Worm (Caenorhabditis elegans) whole organism, late embryonic: ENCODE data around the gene T23F6.2.

Experiments
- C08G9.2 ChIP-seq: sonication (generic microtip); optimal IDR thresholded peaks from 2 replicates; lab custom pipeline; 2016; ENCODE audit warnings: mild to moderate bottlenecking, missing genetic modification characterization, moderate library complexity, missing compliant biosample characterization
- K02D7.2 ChIP-seq: sonication (generic microtip); optimal IDR thresholded peaks from 2 replicates; lab custom pipeline; 2017; ENCODE audit warnings: mild to moderate bottlenecking, missing genetic modification characterization, missing compliant biosample characterization
- K09A11.1 ChIP-seq: sonication (generic microtip); optimal IDR thresholded peaks from 2 replicates; lab custom pipeline; 2017; ENCODE audit warnings: antibody characterized with exemption, mild to moderate bottlenecking, missing genetic modification characterization, missing compliant biosample characterization; ENCODE audit not compliant: insufficient read depth
- Y22D7AL.16 ChIP-seq: sonication (generic microtip); optimal IDR thresholded peaks from 2 replicates; lab custom pipeline; 2016; ENCODE audit warnings: missing genetic modification characterization, missing compliant biosample characterization
- ahr-1 ChIP-seq: sonication (generic microtip); optimal IDR thresholded peaks from 2 replicates; lab custom pipeline; 2016; ENCODE audit warnings: missing genetic modification characterization, missing compliant biosample characterization
- ceh-19 ChIP-seq: fragments of 200-800 bp; sonication (Bioruptor generic); optimal IDR thresholded peaks from 2 replicates; lab custom pipeline; 2018; ENCODE audit warnings: mild to moderate bottlenecking, missing genetic modification characterization, missing compliant biosample characterization
- ceh-2 ChIP-seq: sonication (generic microtip); optimal IDR thresholded peaks from 2 replicates; lab custom pipeline; 2016; ENCODE audit warnings: missing genotype, missing genetic modification characterization, missing compliant biosample characterization
- ceh-24 ChIP-seq: sonication (generic microtip); optimal IDR thresholded peaks from 2 replicates; lab custom pipeline; 2016; ENCODE audit warnings: mild to moderate bottlenecking, missing genetic modification characterization, missing compliant biosample characterization
- ceh-30 ChIP-seq: fragments of 150-350 bp; optimal IDR thresholded peaks from 2 replicates; lab custom pipeline; 2014; ENCODE audit warnings: missing biosample characterization, missing genetic modification characterization
- ceh-31 ChIP-seq: sonication (generic microtip); optimal IDR thresholded peaks from 2 replicates; lab custom pipeline; 2016; ENCODE audit warnings: missing genetic modification characterization, missing compliant biosample characterization
- ceh-45 ChIP-seq: fragments of 200-800 bp; sonication (Bioruptor generic); IDR thresholded peaks from 2 replicates; pipeline ENCODE4 v1.3.6; 2022; ENCODE audit warnings: missing genetic modification reagents, missing genetic modification characterization, missing compliant biosample characterization
- ceh-6 ChIP-seq: fragments of 200-800 bp; sonication (Bioruptor generic); optimal IDR thresholded peaks from 2 replicates; lab custom pipeline; 2018; ENCODE audit warnings: mild to moderate bottlenecking, missing genetic modification characterization, missing compliant biosample characterization
- ceh-9 ChIP-seq: sonication (generic microtip); optimal IDR thresholded peaks from 2 replicates; lab custom pipeline; 2016; ENCODE audit warnings: mild to moderate bottlenecking, missing genetic modification characterization, inconsistent platforms, missing compliant biosample characterization
- dve-1 ChIP-seq: sonication (generic microtip); optimal IDR thresholded peaks from 2 replicates; lab custom pipeline; 2017; ENCODE audit warnings: antibody characterized with exemption, mild to moderate bottlenecking, missing genetic modification characterization, missing compliant biosample characterization
- elt-2 ChIP-seq: sonication (generic microtip); optimal IDR thresholded peaks from 2 replicates; lab custom pipeline; 2016; ENCODE audit warnings: missing genetic modification reagents, missing genetic modification characterization, missing compliant biosample characterization
- ets-4 ChIP-seq: sonication (generic microtip); optimal IDR thresholded peaks from 2 replicates; lab custom pipeline; 2016; ENCODE audit warnings: missing genetic modification characterization, missing compliant biosample characterization
- eyg-1 ChIP-seq: sonication (generic microtip); optimal IDR thresholded peaks from 2 replicates; lab custom pipeline; 2016; ENCODE audit warnings: missing genotype, missing genetic modification characterization, missing compliant biosample characterization
- fax-1 ChIP-seq: sonication (generic microtip); optimal IDR thresholded peaks from 2 replicates; lab custom pipeline; 2016; ENCODE audit warnings: missing genotype, missing genetic modification characterization, missing compliant biosample characterization
- hlh-13 ChIP-seq: fragments of 200-800 bp; sonication (Bioruptor generic); optimal IDR thresholded peaks from 2 replicates; lab custom pipeline; 2018; ENCODE audit warnings: mild to moderate bottlenecking, missing genetic modification characterization, missing compliant biosample characterization
- hlh-30 ChIP-seq: sonication (generic microtip); optimal IDR thresholded peaks from 2 replicates; lab custom pipeline; 2017; ENCODE audit warnings: antibody characterized with exemption, missing genetic modification characterization, missing compliant biosample characterization; ENCODE audit not compliant: insufficient read depth
- hlh-6 ChIP-seq: sonication (generic microtip); optimal IDR thresholded peaks from 2 replicates; lab custom pipeline; 2016; ENCODE audit warnings: missing genotype, missing genetic modification characterization, missing compliant biosample characterization
- hlh-8 ChIP-seq: sonication (generic microtip); optimal IDR thresholded peaks from 2 replicates; lab custom pipeline; 2016; ENCODE audit warnings: missing genotype, missing genetic modification characterization, missing compliant biosample characterization
- lin-11 ChIP-seq: fragments of 200-800 bp; sonication (Bioruptor generic); optimal IDR thresholded peaks from 2 replicates; lab custom pipeline; 2018; ENCODE audit warnings: mild to moderate bottlenecking, missing genetic modification characterization, missing compliant biosample characterization
- mec-3 ChIP-seq: sonication (generic microtip); optimal IDR thresholded peaks from 2 replicates; lab custom pipeline; 2016; ENCODE audit warnings: borderline replicate concordance, missing genetic modification characterization, missing compliant biosample characterization
- nfya-1 ChIP-seq: sonication (generic microtip); optimal IDR thresholded peaks from 2 replicates; lab custom pipeline; 2017; ENCODE audit warnings: missing genetic modification characterization, mild to moderate bottlenecking, missing compliant biosample characterization, antibody characterized with exemption, moderate library complexity
- nhr-11 ChIP-seq: fragments of 150-350 bp; optimal IDR thresholded peaks from 2 replicates; lab custom pipeline; 2014; ENCODE audit warnings: missing biosample characterization, missing genetic modification characterization
- npax-4 ChIP-seq: sonication (generic microtip); optimal IDR thresholded peaks from 2 replicates; lab custom pipeline; 2016; ENCODE audit warnings: missing genetic modification characterization, missing compliant biosample characterization
- pat-9 ChIP-seq: fragments of 200-800 bp; sonication (Bioruptor generic); optimal IDR thresholded peaks from 2 replicates; lab custom pipeline; 2018; ENCODE audit warnings: mild to moderate bottlenecking, missing genetic modification characterization, moderate library complexity, missing compliant biosample characterization
- pax-1 ChIP-seq: fragments of 150-350 bp; optimal IDR thresholded peaks from 2 replicates; lab custom pipeline; 2014; ENCODE audit warnings: missing biosample characterization, missing genetic modification characterization
- pha-2 ChIP-seq: sonication (generic microtip); optimal IDR thresholded peaks from 2 replicates; lab custom pipeline; 2017; ENCODE audit warnings: mild to moderate bottlenecking, missing genetic modification characterization, missing compliant biosample characterization
- pha-4 ChIP-seq: fragments of 150-350 bp; optimal IDR thresholded peaks from 2 replicates; lab custom pipeline; 2018; ENCODE audit warnings: missing biosample characterization, missing genetic modification reagents, missing genetic modification characterization
- rnt-1 ChIP-seq: sonication (generic microtip); optimal IDR thresholded peaks from 2 replicates; lab custom pipeline; 2016; ENCODE audit warnings: missing genetic modification characterization, missing compliant biosample characterization
- sdc-2 ChIP-seq: sonication (generic microtip); optimal IDR thresholded peaks from 2 replicates; lab custom pipeline; 2016; ENCODE audit warnings: missing genotype, missing genetic modification characterization, missing compliant biosample characterization
- sox-2 ChIP-seq: fragments of 200-800 bp; sonication (Bioruptor generic); IDR thresholded peaks from 2 replicates; pipeline ENCODE4 v1.3.6; 2022; ENCODE audit warnings: missing genetic modification reagents, missing genetic modification characterization, missing compliant biosample characterization
- sox-4 ChIP-seq: sonication (generic microtip); optimal IDR thresholded peaks from 2 replicates; lab custom pipeline; 2017; ENCODE audit warnings: mild to moderate bottlenecking, missing genetic modification characterization, inconsistent platforms, missing compliant biosample characterization
- tbx-2 ChIP-seq: sonication (generic microtip); optimal IDR thresholded peaks from 2 replicates; lab custom pipeline; 2016; ENCODE audit warnings: missing genetic modification characterization, missing compliant biosample characterization
- unc-3 ChIP-seq, 2 experiments: fragments of 200-800 bp in 1 of 2; sonication (Bioruptor generic) in 1 of 2; sonication (generic microtip) in 1 of 2; conservative IDR thresholded peaks in 1 of 2; optimal IDR thresholded peaks in 1 of 2; 2 replicates each; pipeline versions ENCODE4 v1.3.6 to Lab custom; 2016 to 2022; ENCODE audit warnings: missing compliant biosample characterization in 2 of 2, missing genetic modification characterization in 2 of 2, missing genetic modification reagents in 1 of 2
- unc-42 ChIP-seq: sonication (generic microtip); optimal IDR thresholded peaks from 2 replicates; lab custom pipeline; 2016; ENCODE audit warnings: missing genotype, missing genetic modification characterization, missing compliant biosample characterization
- unc-55 ChIP-seq: sonication (generic microtip); optimal IDR thresholded peaks from 2 replicates; lab custom pipeline; 2017; ENCODE audit warnings: missing biosample characterization, missing genetic modification reagents, missing genetic modification characterization

The T23F6.2 gene

DNA sequence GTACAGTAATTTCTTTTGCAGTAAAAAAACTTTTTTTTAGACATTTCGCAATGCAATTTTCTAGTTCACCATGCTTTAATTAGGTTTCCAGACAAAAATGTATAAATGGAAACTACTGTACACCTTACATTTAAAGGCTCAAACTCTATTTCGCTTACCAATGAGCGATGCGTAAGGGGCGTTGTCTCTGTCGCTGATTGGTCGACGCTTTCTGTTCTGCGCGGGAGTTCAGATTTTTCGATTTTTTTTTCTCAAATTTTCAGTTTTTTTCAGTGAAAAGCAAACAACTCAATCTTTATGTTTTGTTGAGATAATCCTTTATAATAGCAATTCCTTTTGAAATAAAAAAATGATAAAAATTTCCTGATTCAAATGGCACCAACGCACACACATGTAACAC is 33.0 kb downstream of the T23F6.2 start:
- TF ChIP-seq rnt-1 (tag; lab: Kevin White, UChicago) (no peak), nfya-1 (tag; lab: Kevin White, UChicago) (peak; percentile 60)
- TF ChIP-seq, all 69 proteins: peak for 1

- TF ChIP-seq nfya-1 (tag; lab: Kevin White, UChicago) (peak; percentile 69), eyg-1 (tag; lab: Kevin White, UChicago) (no peak)
These were observed 34.5 kb downstream of the T23F6.2 start for ce11 chrIV:12755641-12756040.

DNA sequence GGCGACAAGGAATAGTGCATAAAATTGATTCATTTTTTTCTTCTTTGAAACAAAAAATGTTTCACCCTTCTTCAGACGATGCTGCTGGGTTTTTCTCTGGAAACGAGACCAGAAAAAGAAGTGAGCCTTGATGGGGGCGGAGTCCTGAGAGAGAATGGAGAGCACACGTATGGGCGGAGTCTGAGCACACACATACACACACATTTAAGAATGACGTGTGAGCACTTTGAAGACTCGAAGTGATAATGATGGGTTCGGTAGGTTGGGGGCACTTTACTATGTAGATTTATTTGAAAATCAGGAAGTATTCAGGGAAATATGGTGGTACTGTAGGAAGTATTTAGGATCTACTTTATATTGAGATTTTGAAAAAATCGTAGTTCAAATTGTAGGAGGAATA is 36.3 kb downstream of the T23F6.2 start, which contains the start of gene flp-9:
Gene flp-9 (minus strand): TSS at position 101 of the 400 bp plus-strand sequence.
- no peak for TF ChIP-seq dve-1
- TF ChIP-seq ets-4 (tag; lab: Kevin White, UChicago), result no peak
- no peak for TF ChIP-seq ahr-1
- TF ChIP-seq fax-1 (tag; lab: Kevin White, UChicago), result no peak
- TF ChIP-seq unc-3 (GFP tag; conservative IDR thresholded peaks at IDR 0.05; lab: Robert Waterston, UW), result no peak
- TF ChIP-seq unc-3 (tag; optimal IDR thresholded peaks at IDR 0.05; lab: Kevin White, UChicago), result no peak
- TF ChIP-seq ceh-24 (tag; lab: Kevin White, UChicago), result no peak
- TF ChIP-seq mec-3, result no peak
- no peak for TF ChIP-seq nhr-11 (tag; lab: Kevin White, UChicago)
- TF ChIP-seq, all 69 proteins: peak for 0

- no peak for TF ChIP-seq ceh-30 (tag; lab: Kevin White, UChicago)
- TF ChIP-seq K02D7.2 (tag; lab: Kevin White, UChicago), result no peak
- TF ChIP-seq unc-42 (tag; lab: Kevin White, UChicago), result peak; percentile 90
These were observed 41.6 kb downstream of the T23F6.2 start for ce11 chrIV:12762782-12763181.

- TF ChIP-seq elt-2 (tag; lab: Kevin White, UChicago), result peak; percentile 86
- TF ChIP-seq mec-3, result no peak
- no peak for TF ChIP-seq hlh-6 (tag; lab: Kevin White, UChicago)
- TF ChIP-seq pax-1 (tag; lab: Kevin White, UChicago), result no peak
These were observed 43.9 kb downstream of the T23F6.2 start, which contains the start of gene ZK897.10 for ce11 chrIV:12765067-12765466. Gene ZK897.10, plus strand, starts transcription at chrIV:12765351.

DNA sequence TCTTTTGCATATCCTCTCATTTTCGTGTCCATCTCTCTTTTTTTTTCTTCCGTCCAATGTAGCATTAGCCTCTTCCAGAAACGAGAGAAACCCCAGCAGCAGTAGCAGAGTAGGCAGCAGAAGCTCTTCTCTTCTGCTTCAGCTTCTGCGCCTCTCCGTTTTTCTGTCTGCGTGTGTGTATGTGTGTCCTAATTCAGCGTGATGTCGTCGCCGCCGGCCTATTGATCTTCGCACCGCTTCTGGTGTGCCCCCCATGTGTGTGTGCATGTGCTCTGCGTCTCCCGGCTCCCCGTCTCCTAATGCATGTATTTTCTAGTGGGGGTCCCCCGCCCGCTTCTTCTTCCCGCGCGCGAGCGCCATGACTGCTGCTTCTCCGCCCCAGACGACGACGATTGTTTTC is 50.3 kb downstream of the T23F6.2 start:
- TF ChIP-seq sdc-2 (tag; lab: Kevin White, UChicago), result no peak
- no peak for TF ChIP-seq K09A11.1
- no peak for TF ChIP-seq pha-4
- TF ChIP-seq nfya-1 (tag; lab: Kevin White, UChicago), result peak; percentile 44
- TF ChIP-seq unc-3 (GFP tag; conservative IDR thresholded peaks at IDR 0.05; lab: Robert Waterston, UW), result no peak; the same call in 1 of the 2 replicates
- TF ChIP-seq unc-3 (tag; optimal IDR thresholded peaks at IDR 0.05; lab: Kevin White, UChicago), result peak; percentile 11
- TF ChIP-seq hlh-8, result no peak
- TF ChIP-seq Y22D7AL.16 (tag; lab: Kevin White, UChicago), result no peak
- TF ChIP-seq unc-55, result no peak
- no peak for TF ChIP-seq hlh-13
- no peak for TF ChIP-seq ceh-24 (tag; lab: Kevin White, UChicago)
- peak; percentile 11 for TF ChIP-seq mec-3
- peak; percentile 67 for TF ChIP-seq fax-1 (tag; lab: Kevin White, UChicago)
- no peak for TF ChIP-seq ahr-1
- no peak for TF ChIP-seq lin-11 (tag; lab: Kevin White, UChicago)
- peak; percentile 65 for TF ChIP-seq tbx-2 (tag; lab: Kevin White, UChicago)
- 0 out of 2 replicates have a peak, but pooled peaks have one; percentile 8 for TF ChIP-seq ceh-45
- no peak for TF ChIP-seq ets-4 (tag; lab: Kevin White, UChicago)
- peak; percentile 50 for TF ChIP-seq C08G9.2
- no peak for TF ChIP-seq pat-9 (tag; lab: Kevin White, UChicago)
- TF ChIP-seq ceh-9 (tag; lab: Kevin White, UChicago), result no peak
- TF ChIP-seq npax-4 (tag; lab: Kevin White, UChicago), result no peak
- no peak for TF ChIP-seq dve-1
- no peak for TF ChIP-seq sox-4 (tag; lab: Kevin White, UChicago)
- TF ChIP-seq ceh-6, result no peak
- no peak for TF ChIP-seq sox-2 (GFP tag; lab: Robert Waterston, UW)
- TF ChIP-seq ceh-31 (tag; lab: Kevin White, UChicago), result peak; percentile 85
- no peak for TF ChIP-seq rnt-1 (tag; lab: Kevin White, UChicago)
- peak; percentile 1 for TF ChIP-seq ceh-19 (GFP tag; lab: Kevin White, UChicago)
- no peak for TF ChIP-seq ceh-2 (tag; lab: Kevin White, UChicago)
- TF ChIP-seq pha-2 (tag; lab: Kevin White, UChicago), result no peak
- TF ChIP-seq hlh-30 (tag; lab: Kevin White, UChicago), result peak; percentile 21
